Worm (Caenorhabditis elegans): ENCODE results near the gene C07H4.1.
"Not testable (repeated sequence)": the region's sequence is repeated elsewhere in the genome, so short reads cannot be mapped to it uniquely, and the experiment has no call there.

Gene C07H4.1

ce11 chrII:9108443-9108842 is 15.0 kb upstream of the C07H4.1 start, which contains the start of gene dnj-23:
dnj-23 (minus strand) TSS chrII:9108600.
- TF ChIP-seq lsy-2 (tag; optimal IDR thresholded peaks at IDR 0.05), result peak in 1 of 2 experiments; percentile 36
- peak; percentile 85 for TF ChIP-seq aha-1 (tag)
- peak; percentile 74 for TF ChIP-seq dpl-1 (GFP tag; optimal IDR thresholded peaks at IDR 0.05)
- TF ChIP-seq hlh-30 (tag; optimal IDR thresholded peaks at IDR 0.05; ENCODE audit: insufficient read depth), result peak; percentile 49
- TF ChIP-seq aly-2 (tag; optimal IDR thresholded peaks at IDR 0.05), result no peak
- TF ChIP-seq mes-2 (tag; optimal IDR thresholded peaks at IDR 0.05; ENCODE audit: poor library complexity, severe bottlenecking), result peak; percentile 7
- TF ChIP-seq pha-4 (GFP tag; IDR thresholded peaks at IDR 0.05), result no peak
- no peak for TF ChIP-seq pha-4 (tag; optimal IDR thresholded peaks at IDR 0.05)
- peak; percentile 51 for TF ChIP-seq T20F7.1 (GFP tag; optimal IDR thresholded peaks at IDR 0.05)
- no peak for TF ChIP-seq fkh-10 (GFP tag; optimal IDR thresholded peaks at IDR 0.05)
- TF ChIP-seq lin-38 (GFP tag; IDR thresholded peaks at IDR 0.05), result peak; percentile 58

- TF ChIP-seq sdz-12 (GFP tag; optimal IDR thresholded peaks at IDR 0.05) (no peak), hlh-30 (tag; optimal IDR thresholded peaks at IDR 0.05; ENCODE audit: insufficient read depth) (no peak), nhr-10 (tag; optimal IDR thresholded peaks at IDR 0.05) (no peak), tag-97 (GFP tag; IDR thresholded peaks at IDR 0.05) (no peak), Y48G9A.11 (GFP tag; IDR thresholded peaks at IDR 0.05) (no peak), unc-130 (GFP tag; optimal IDR thresholded peaks at IDR 0.05) (no peak), mdl-1 (tag; optimal IDR thresholded peaks at IDR 0.05) (no peak), attf-4 (tag; optimal IDR thresholded peaks at IDR 0.05) (no peak), dmd-9 (GFP tag; IDR thresholded peaks at IDR 0.05) (no peak), daf-12 (tag; optimal IDR thresholded peaks at IDR 0.05) (no peak), dpl-1 (GFP tag; optimal IDR thresholded peaks at IDR 0.05) (no peak), nhr-77 (tag; optimal IDR thresholded peaks at IDR 0.05) (no peak), ztf-11 (tag; optimal IDR thresholded peaks at IDR 0.05) (no peak), pha-4 (GFP tag; IDR thresholded peaks at IDR 0.05) (no peak), pha-4 (tag; optimal IDR thresholded peaks at IDR 0.05) (no peak), nhr-25 (tag; optimal IDR thresholded peaks at IDR 0.05; ENCODE audit: borderline replicate concordance, insufficient read depth) (no peak)
Measured at ce11 chrII:9107095-9107769, 13.7 kb upstream of the C07H4.1 start, which contains the start of gene dyrb-1. dyrb-1 (minus strand) TSS chrII:9107145.

- TF ChIP-seq dmd-6 (GFP tag; IDR thresholded peaks at IDR 0.05), result peak; percentile 37
- TF ChIP-seq D1046.2 (GFP tag; IDR thresholded peaks at IDR 0.05), result peak; percentile 86
- TF ChIP-seq lin-38 (GFP tag; IDR thresholded peaks at IDR 0.05), result peak; percentile 84
- peak; percentile 96 for TF ChIP-seq egl-43 (GFP tag; IDR thresholded peaks at IDR 0.05)
- TF ChIP-seq snpc-1.2 (GFP tag; IDR thresholded peaks at IDR 0.05), result peak; percentile 91
- 0 out of 2 replicates have a peak, but pooled peaks have one; percentile 41 for TF ChIP-seq ZK337.2 (GFP tag; IDR thresholded peaks at IDR 0.05)
- TF ChIP-seq F26F4.8 (GFP tag; conservative IDR thresholded peaks at IDR 0.05), result peak; percentile 89
- peak; percentile 78 for TF ChIP-seq nhr-42 (GFP tag; IDR thresholded peaks at IDR 0.05)
- peak; percentile 85 for TF ChIP-seq Y48G9A.11 (GFP tag; IDR thresholded peaks at IDR 0.05)
- TF ChIP-seq arid-1 (GFP tag; conservative IDR thresholded peaks at IDR 0.05), result peak; percentile 91
- peak; percentile 97 for TF ChIP-seq dmd-8 (GFP tag; IDR thresholded peaks at IDR 0.05)
- TF ChIP-seq lin-29 (GFP tag; IDR thresholded peaks at IDR 0.05), result 0 out of 2 replicates have a peak, but pooled peaks have one; percentile 42
- TF ChIP-seq set-16 (GFP tag; IDR thresholded peaks at IDR 0.05), result peak; percentile 74
- peak; percentile 74 for TF ChIP-seq nhr-41 (GFP tag; IDR thresholded peaks at IDR 0.05)
- TF ChIP-seq F44E2.7 (GFP tag; IDR thresholded peaks at IDR 0.05), result peak; percentile 93
- TF ChIP-seq dmd-9 (GFP tag; IDR thresholded peaks at IDR 0.05), result peak; percentile 72
- TF ChIP-seq lim-7 (GFP tag; IDR thresholded peaks at IDR 0.05), result peak; percentile 92
- TF ChIP-seq Y105C5A.15 (GFP tag; IDR thresholded peaks at IDR 0.05), result peak; percentile 69; the same call in 1 of the 2 replicates
- TF ChIP-seq pha-4 (GFP tag; IDR thresholded peaks at IDR 0.05), result peak; percentile 89
- TF ChIP-seq pha-4 (tag; optimal IDR thresholded peaks at IDR 0.05), result not testable (repeated sequence)
- peak; percentile 87 for TF ChIP-seq lin-1 (GFP tag; IDR thresholded peaks at IDR 0.05)
- peak; percentile 69 for TF ChIP-seq madf-9 (GFP tag; conservative IDR thresholded peaks at IDR 0.05)
- TF ChIP-seq mxl-2 (GFP tag; conservative IDR thresholded peaks at IDR 0.05), result 0 out of 2 replicates have a peak, but pooled peaks have one; percentile 17
- peak; percentile 53; the same call in 1 of the 2 replicates for TF ChIP-seq mdt-29 (GFP tag; IDR thresholded peaks at IDR 0.05)
- peak; percentile 61 to 77; a peak in 2 of 4 replicates for TF ChIP-seq madf-5 (GFP tag; IDR thresholded peaks at IDR 0.05)
- TF ChIP-seq vab-7 (GFP tag; IDR thresholded peaks at IDR 0.05), result peak; percentile 81
- peak; percentile 85; the same call in 1 of the 2 replicates for TF ChIP-seq tra-1 (GFP tag; IDR thresholded peaks at IDR 0.05)
Measured at ce11 chrII:9102623-9103022, 9.1 kb upstream of the C07H4.1 start.

Data from whole organism, L4 larva.